Fruit fly (Drosophila melanogaster) whole organism, adult: ENCODE measurements around the gene CG11980.

ENCODE experiments used
- CG11617 ChIP-seq: fragments of 200-800 bp; sonication (Bioruptor generic); optimal IDR thresholded peaks from 2 replicates; lab custom pipeline; 2017; ENCODE audit warnings: mild to moderate bottlenecking, missing biosample characterization, missing genetic modification reagents, missing genetic modification characterization
- CG12768 ChIP-seq: fragments of 200-800 bp; sonication (Bioruptor generic); optimal IDR thresholded peaks from 2 replicates; lab custom pipeline; 2017; ENCODE audit warnings: missing biosample characterization, missing genetic modification characterization, mild to moderate bottlenecking, moderate library complexity, missing genetic modification reagents
- Clk ChIP-seq: fragments of 200-800 bp; sonication (Bioruptor generic); optimal IDR thresholded peaks from 2 replicates; lab custom pipeline; 2017; ENCODE audit warnings: missing biosample characterization, missing genetic modification characterization
- Hr96 ChIP-seq: fragments of 200-800 bp; sonication (Bioruptor generic); optimal IDR thresholded peaks from 2 replicates; lab custom pipeline; 2016; ENCODE audit warnings: missing biosample characterization, missing genetic modification characterization
- kay ChIP-seq: fragments of 200-800 bp; sonication (Bioruptor generic); peaks from one replicate; lab custom pipeline; 2016; ENCODE audit warnings: missing biosample characterization, missing genetic modification characterization, borderline replicate concordance

- TF ChIP-seq Hr96 (GFP tag; lab: Kevin White, UChicago) (no peak), kay (peak; percentile 79), CG11617 (GFP tag; lab: Kevin White, UChicago) (no peak), Clk (GFP tag; lab: Kevin White, UChicago) (no peak), CG12768 (GFP tag; lab: Kevin White, UChicago) (peak; percentile 28)
These were observed 44.8 kb downstream of the CG11980 start, which contains the start of gene Mst85C for dm6 chr3R:9048466-9049072.
